Fruit fly (Drosophila melanogaster) whole organism, embryonic: Measurements from ENCODE around the gene CG13921.

ENCODE experiments used
- CG13296 ChIP-seq: fragments of 200-800 bp; sonication (Bioruptor generic); optimal IDR thresholded peaks from 3 replicates; lab custom pipeline; 2018; ENCODE audit warnings: missing biosample characterization, mild to moderate bottlenecking, missing genetic modification characterization
- CG18764 ChIP-seq: fragments of 200-800 bp; sonication (Bioruptor generic); optimal IDR thresholded peaks from 3 replicates; lab custom pipeline; 2016; ENCODE audit warnings: missing biosample characterization, missing genetic modification characterization
- CG32767 ChIP-seq: fragments of 200-800 bp; sonication (Bioruptor generic); IDR thresholded peaks from 2 replicates; pipeline ENCODE4 v1.3.6; 2022; ENCODE audit warnings: missing biosample characterization, missing genetic modification characterization
- Xrp1 ChIP-seq: fragments of 200-800 bp; sonication (Bioruptor generic); IDR thresholded peaks from 2 replicates; pipeline ENCODE4 v1.3.6; 2022; ENCODE audit warnings: missing biosample characterization, missing genetic modification characterization
- slp2 ChIP-seq: fragments of 200-800 bp; sonication (Bioruptor generic); optimal IDR thresholded peaks from 2 replicates; lab custom pipeline; 2016; ENCODE audit warnings: missing biosample characterization, missing genetic modification characterization

dm6 chr3L:1738375-1739328 lies 8.1 kb upstream of the CG13921 start, which contains the start of gene Gk2:
- TF ChIP-seq CG18764 (GFP tag; lab: Kevin White, UChicago): no peak
- no peak for TF ChIP-seq CG13296 (GFP tag; lab: Kevin White, UChicago)
- TF ChIP-seq Xrp1 (GFP tag; lab: Robert Waterston, UW): 0 out of 2 replicates have a peak, but pooled peaks have one; percentile 8
- TF ChIP-seq CG32767 (GFP tag; lab: Robert Waterston, UW): no peak
- no peak for TF ChIP-seq slp2 (GFP tag; lab: Kevin White, UChicago)
